Worm (Caenorhabditis elegans): ENCODE results near the gene E04F6.15.

E04F6.15 gene

DNA sequence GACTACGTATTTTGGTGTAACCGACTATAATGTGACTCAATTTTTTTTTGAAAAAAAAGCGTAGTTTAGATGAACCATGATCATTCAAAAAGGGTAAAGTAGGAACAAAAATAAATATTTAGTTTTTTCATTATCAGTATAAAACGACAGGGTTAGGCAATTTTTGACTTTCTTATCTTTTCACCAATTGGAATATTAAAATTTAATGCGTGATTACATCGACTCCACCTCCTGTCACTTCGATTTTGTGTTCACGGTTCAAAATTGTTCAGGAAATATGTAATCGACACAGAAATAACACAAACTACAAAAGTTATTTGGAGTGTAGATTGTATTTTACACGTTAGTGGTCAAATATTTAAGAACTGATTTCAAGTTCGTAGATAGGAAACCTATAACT is 43.3 kb downstream of the E04F6.15 start (continued):
- TF ChIP-seq nhr-28 (tag; optimal IDR thresholded peaks at IDR 0.05) (peak; percentile 97), F26F4.8 (GFP tag; conservative IDR thresholded peaks at IDR 0.05) (no peak), lin-13 (GFP tag; optimal IDR thresholded peaks at IDR 0.05) (no peak), ztf-11 (tag; optimal IDR thresholded peaks at IDR 0.05) (no peak), mxl-3 (GFP tag; optimal IDR thresholded peaks at IDR 0.05) (no peak), hlh-11 (tag; optimal IDR thresholded peaks at IDR 0.05) (peak; percentile 60), fkh-10 (GFP tag; optimal IDR thresholded peaks at IDR 0.05) (no peak), sdz-12 (GFP tag; optimal IDR thresholded peaks at IDR 0.05) (no peak), snpc-4 (tag; optimal IDR thresholded peaks at IDR 0.05) (no peak), D1046.2 (GFP tag; IDR thresholded peaks at IDR 0.05) (no peak), madf-9 (GFP tag; conservative IDR thresholded peaks at IDR 0.05) (no peak), nhr-77 (tag; optimal IDR thresholded peaks at IDR 0.05) (peak; percentile 76), snpc-1.2 (GFP tag; IDR thresholded peaks at IDR 0.05) (no peak), nhr-102 (tag; optimal IDR thresholded peaks at IDR 0.05) (peak; percentile 46), php-3 (GFP tag; IDR thresholded peaks at IDR 0.05) (peak; percentile 90), ceh-28 (tag; optimal IDR thresholded peaks at IDR 0.05) (no peak), gei-8 (GFP tag; optimal IDR thresholded peaks at IDR 0.05) (no peak), hmg-1.1 (GFP tag; IDR thresholded peaks at IDR 0.05) (no peak), nhr-11 (tag; optimal IDR thresholded peaks at IDR 0.05) (no peak), ces-1 (GFP tag; optimal IDR thresholded peaks at IDR 0.05) (no peak), nhr-48 (tag; optimal IDR thresholded peaks at IDR 0.05) (peak; percentile 12), Y105C5A.15 (GFP tag; IDR thresholded peaks at IDR 0.05) (no peak), ceh-20 (GFP tag; IDR thresholded peaks at IDR 0.05) (no peak), lir-3 (tag; optimal IDR thresholded peaks at IDR 0.05) (no peak), mep-1 (tag; optimal IDR thresholded peaks at IDR 0.05) (no peak), fos-1 (tag; optimal IDR thresholded peaks at IDR 0.05) (no peak), set-16 (GFP tag; IDR thresholded peaks at IDR 0.05) (no peak), aly-2 (tag; optimal IDR thresholded peaks at IDR 0.05) (no peak), rbr-2 (tag; optimal IDR thresholded peaks at IDR 0.05) (no peak), zip-11 (GFP tag; IDR thresholded peaks at IDR 0.05) (no peak), ZK337.2 (GFP tag; IDR thresholded peaks at IDR 0.05) (no peak)

DNA sequence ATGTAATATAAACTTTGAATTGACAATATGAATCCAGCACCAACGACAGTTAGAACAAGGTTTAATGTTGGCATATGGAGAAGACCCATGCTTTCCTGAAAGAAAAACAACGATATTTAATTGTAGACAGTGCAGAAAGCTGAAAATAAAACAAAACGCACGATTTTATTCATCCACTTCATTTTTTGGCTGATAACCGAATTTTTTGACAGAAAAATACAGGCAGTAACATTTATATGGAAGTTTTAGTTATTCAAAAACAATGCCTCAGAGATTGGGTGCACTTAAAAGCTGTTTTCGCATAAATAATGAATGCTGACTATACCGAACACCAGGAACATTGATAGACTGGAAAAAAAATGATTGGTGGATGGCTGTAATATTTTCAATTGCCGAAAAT is 44.3 kb downstream of the E04F6.15 start, which contains the start of gene mfsd-13.2:
Gene mfsd-13.2, minus strand, starts transcription at position 101 of the 400 bp plus-strand sequence.
- TF ChIP-seq unc-62 (GFP tag; optimal IDR thresholded peaks at IDR 0.05 in 1 of 2), result peak in 1 of 2 experiments; percentile 76
- TF ChIP-seq unc-62 (tag; optimal IDR thresholded peaks at IDR 0.05), result no peak
- TF ChIP-seq snpc-1.2 (GFP tag; IDR thresholded peaks at IDR 0.05), result no peak
- TF ChIP-seq Y105C5A.15 (GFP tag; IDR thresholded peaks at IDR 0.05), result no peak

DNA sequence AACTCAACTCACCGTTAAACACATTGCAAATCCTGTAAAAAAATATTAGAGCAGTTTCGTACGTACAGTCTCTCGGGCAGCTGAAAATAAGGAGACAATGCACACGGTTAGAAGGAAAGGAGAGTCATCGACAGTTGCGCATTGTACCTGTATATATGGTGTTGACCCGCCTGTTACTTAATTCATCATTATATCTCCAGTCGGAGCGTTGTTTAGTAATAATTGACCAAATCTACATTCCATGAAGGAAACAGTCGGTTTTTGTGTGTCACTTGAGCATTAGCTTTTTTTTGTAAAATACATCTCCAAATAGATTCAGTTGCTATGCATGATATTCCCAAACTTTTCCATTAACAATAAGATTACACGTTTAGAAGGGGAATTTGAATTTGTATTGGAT is 48.6 kb downstream of the E04F6.15 start, which contains the start of gene C27H5.12:
Gene C27H5.12, minus strand, starts transcription at position 101 of the 400 bp plus-strand sequence.
- no peak for TF ChIP-seq mdl-1 (tag; optimal IDR thresholded peaks at IDR 0.05)
- peak in 1 of 2 experiments; percentile 30 for TF ChIP-seq unc-62 (GFP tag; optimal IDR thresholded peaks at IDR 0.05 in 1 of 2)
- no peak for TF ChIP-seq unc-62 (tag; optimal IDR thresholded peaks at IDR 0.05)
